Worm (Caenorhabditis elegans): ENCODE measurements around the gene lurp-3.

The lurp-3 gene

ce11 chrV:13484339-13484738 is 28.8 kb downstream of the lurp-3 start, which contains the start of gene T10G3.4:
T10G3.4 (minus strand) TSS chrV:13484439.
- TF ChIP-seq ceh-82 (tag; optimal IDR thresholded peaks at IDR 0.05) (no peak), fkh-8 (tag; optimal IDR thresholded peaks at IDR 0.05) (peak; percentile 7), nhr-71 (tag; optimal IDR thresholded peaks at IDR 0.05) (peak; percentile 8)

ce11 chrV:13485732-13486131 is 30.2 kb downstream of the lurp-3 start:
- TF ChIP-seq nhr-237 (tag; optimal IDR thresholded peaks at IDR 0.05), result no peak
- peak; percentile 42 for TF ChIP-seq nhr-71 (tag; optimal IDR thresholded peaks at IDR 0.05)
- TF ChIP-seq sox-4 (tag; optimal IDR thresholded peaks at IDR 0.05), result peak; percentile 69
- TF ChIP-seq lin-35 (GFP tag; optimal IDR thresholded peaks at IDR 0.05), result no peak
- TF ChIP-seq fkh-8 (tag; optimal IDR thresholded peaks at IDR 0.05), result peak; percentile 57

ce11 chrV:13488297-13488803 is 32.8 kb downstream of the lurp-3 start:
- TF ChIP-seq nhr-85 (tag), result peak; percentile 85
- TF ChIP-seq nhr-20 (tag; optimal IDR thresholded peaks at IDR 0.05), result peak; percentile 40
- TF ChIP-seq unc-130 (tag; optimal IDR thresholded peaks at IDR 0.05), result peak; percentile 31
- TF ChIP-seq nhr-237 (tag; optimal IDR thresholded peaks at IDR 0.05), result no peak
- TF ChIP-seq hlh-17 (GFP tag; optimal IDR thresholded peaks at IDR 0.05; ENCODE audit: borderline replicate concordance), result no peak
- TF ChIP-seq mab-9 (GFP tag; IDR thresholded peaks at IDR 0.05), result no peak
- TF ChIP-seq pax-3 (tag; optimal IDR thresholded peaks at IDR 0.05), result no peak
- TF ChIP-seq elt-3 (tag; optimal IDR thresholded peaks at IDR 0.05), result peak in 1 of 6 experiments; percentile 63
- peak; percentile 37 for TF ChIP-seq lin-14 (GFP tag; optimal IDR thresholded peaks at IDR 0.05)
- TF ChIP-seq efl-1 (optimal IDR thresholded peaks at IDR 0.05), result no peak
- peak in 1 of 2 experiments; percentile 3 for TF ChIP-seq efl-1 (GFP tag; optimal IDR thresholded peaks at IDR 0.05 in 1 of 2)
- 0 out of 2 replicates have a peak, but pooled peaks have one; percentile 14 for TF ChIP-seq nhr-19 (GFP tag; conservative IDR thresholded peaks at IDR 0.05)
- peak; percentile 4 for TF ChIP-seq nhr-71 (tag; optimal IDR thresholded peaks at IDR 0.05)
- TF ChIP-seq lsy-2 (tag; optimal IDR thresholded peaks at IDR 0.05), result peak in 1 of 2 experiments; percentile 30
- TF ChIP-seq blmp-1 (tag; optimal IDR thresholded peaks at IDR 0.05), result peak; percentile 34
- peak; percentile 61; the same call in 1 of the 2 replicates for TF ChIP-seq grh-1 (GFP tag; IDR thresholded peaks at IDR 0.05)
- no peak for TF ChIP-seq sox-4 (tag; optimal IDR thresholded peaks at IDR 0.05)

ce11 chrV:13489830-13490229 is 34.3 kb downstream of the lurp-3 start, which contains the start of gene T10G3.3:
T10G3.3 (minus strand) TSS chrV:13490199.
- peak; percentile 56 for TF ChIP-seq nhr-20 (tag; optimal IDR thresholded peaks at IDR 0.05)
- TF ChIP-seq swsn-7 (tag; optimal IDR thresholded peaks at IDR 0.05), result no peak
- no peak for TF ChIP-seq mdl-1 (tag; optimal IDR thresholded peaks at IDR 0.05)
- TF ChIP-seq nhr-90 (tag; optimal IDR thresholded peaks at IDR 0.05; ENCODE audit: poor library complexity), result peak; percentile 29
- TF ChIP-seq isw-1 (GFP tag; IDR thresholded peaks at IDR 0.05), result no peak
- no peak for TF ChIP-seq nhr-47 (tag; optimal IDR thresholded peaks at IDR 0.05)
- peak; percentile 44 for TF ChIP-seq grh-1 (GFP tag; IDR thresholded peaks at IDR 0.05)
- no peak for TF ChIP-seq nhr-19 (GFP tag; conservative IDR thresholded peaks at IDR 0.05)
- TF ChIP-seq tlp-1 (tag; optimal IDR thresholded peaks at IDR 0.05), result no peak
- no peak for TF ChIP-seq skn-1 (tag; optimal IDR thresholded peaks at IDR 0.05)
- no peak for TF ChIP-seq rnt-1 (tag; optimal IDR thresholded peaks at IDR 0.05)
- TF ChIP-seq ceh-82 (tag; optimal IDR thresholded peaks at IDR 0.05), result no peak
- no peak for TF ChIP-seq sox-4 (tag; optimal IDR thresholded peaks at IDR 0.05)
- TF ChIP-seq nhr-71 (tag; optimal IDR thresholded peaks at IDR 0.05), result peak; percentile 41
- TF ChIP-seq mep-1 (tag; optimal IDR thresholded peaks at IDR 0.05), result peak; percentile 2
- peak; percentile 96 for TF ChIP-seq blmp-1 (tag; optimal IDR thresholded peaks at IDR 0.05)
- TF ChIP-seq fkh-10 (GFP tag; optimal IDR thresholded peaks at IDR 0.05), result no peak
- no peak for TF ChIP-seq lsy-2 (tag; optimal IDR thresholded peaks at IDR 0.05)
- TF ChIP-seq lin-14 (GFP tag; optimal IDR thresholded peaks at IDR 0.05), result peak; percentile 60
- TF ChIP-seq unc-30 (tag; optimal IDR thresholded peaks at IDR 0.05), result no peak
- TF ChIP-seq efl-3 (GFP tag; optimal IDR thresholded peaks at IDR 0.05), result no peak
- TF ChIP-seq alr-1 (tag; optimal IDR thresholded peaks at IDR 0.05; ENCODE audit: borderline replicate concordance), result no peak
- TF ChIP-seq Y116A8C.19 (tag; optimal IDR thresholded peaks at IDR 0.05; ENCODE audit: borderline replicate concordance), result no peak
- no peak for TF ChIP-seq elt-2 (tag; optimal IDR thresholded peaks at IDR 0.05)
- no peak for TF ChIP-seq ceh-8 (GFP tag; optimal IDR thresholded peaks at IDR 0.05)
- peak; percentile 38 for TF ChIP-seq snu-23 (GFP tag; optimal IDR thresholded peaks at IDR 0.05)
- no peak for TF ChIP-seq unc-62 (GFP tag; optimal IDR thresholded peaks at IDR 0.05)
- no peak for TF ChIP-seq irx-1 (tag; optimal IDR thresholded peaks at IDR 0.05)
- TF ChIP-seq elt-3 (tag; optimal IDR thresholded peaks at IDR 0.05), result peak in 2 of 6 experiments; percentile 50 to 69
- peak; percentile 93 for TF ChIP-seq nhr-85 (tag)
